Worm (Caenorhabditis elegans) whole organism, late embryonic: Measurements from ENCODE around the gene C33H5.13.

Experiments used
- C08G9.2 ChIP-seq: sonication (generic microtip); optimal IDR thresholded peaks from 2 replicates; lab custom pipeline; 2016; ENCODE audit warnings: mild to moderate bottlenecking, missing genetic modification characterization, moderate library complexity, missing compliant biosample characterization
- K09A11.1 ChIP-seq: sonication (generic microtip); optimal IDR thresholded peaks from 2 replicates; lab custom pipeline; 2017; ENCODE audit warnings: antibody characterized with exemption, mild to moderate bottlenecking, missing genetic modification characterization, missing compliant biosample characterization; ENCODE audit not compliant: insufficient read depth
- Y22D7AL.16 ChIP-seq: sonication (generic microtip); optimal IDR thresholded peaks from 2 replicates; lab custom pipeline; 2016; ENCODE audit warnings: missing genetic modification characterization, missing compliant biosample characterization
- ahr-1 ChIP-seq: sonication (generic microtip); optimal IDR thresholded peaks from 2 replicates; lab custom pipeline; 2016; ENCODE audit warnings: missing genetic modification characterization, missing compliant biosample characterization
- ceh-14 ChIP-seq: sonication (generic microtip); optimal IDR thresholded peaks from 2 replicates; lab custom pipeline; 2016; ENCODE audit warnings: missing genotype, missing genetic modification characterization, missing compliant biosample characterization
- ceh-18 ChIP-seq: sonication (generic microtip); optimal IDR thresholded peaks from 2 replicates; lab custom pipeline; 2016; ENCODE audit warnings: missing genetic modification characterization, missing compliant biosample characterization
- ceh-19 ChIP-seq: fragments of 200-800 bp; sonication (Bioruptor generic); optimal IDR thresholded peaks from 2 replicates; lab custom pipeline; 2018; ENCODE audit warnings: mild to moderate bottlenecking, missing genetic modification characterization, missing compliant biosample characterization
- ceh-2 ChIP-seq: sonication (generic microtip); optimal IDR thresholded peaks from 2 replicates; lab custom pipeline; 2016; ENCODE audit warnings: missing genotype, missing genetic modification characterization, missing compliant biosample characterization
- ceh-30 ChIP-seq: fragments of 150-350 bp; optimal IDR thresholded peaks from 2 replicates; lab custom pipeline; 2014; ENCODE audit warnings: missing biosample characterization, missing genetic modification characterization
- ceh-31 ChIP-seq: sonication (generic microtip); optimal IDR thresholded peaks from 2 replicates; lab custom pipeline; 2016; ENCODE audit warnings: missing genetic modification characterization, missing compliant biosample characterization
- ceh-34 ChIP-seq: sonication (generic microtip); optimal IDR thresholded peaks from 2 replicates; lab custom pipeline; 2016; ENCODE audit warnings: mild to moderate bottlenecking, missing genetic modification characterization, missing compliant biosample characterization
- ceh-9 ChIP-seq: sonication (generic microtip); optimal IDR thresholded peaks from 2 replicates; lab custom pipeline; 2016; ENCODE audit warnings: mild to moderate bottlenecking, missing genetic modification characterization, inconsistent platforms, missing compliant biosample characterization
- che-1 ChIP-seq: sonication (generic microtip); optimal IDR thresholded peaks from 2 replicates; lab custom pipeline; 2016; ENCODE audit warnings: mild to moderate bottlenecking, missing genetic modification characterization, missing compliant biosample characterization
- dmd-4 ChIP-seq: sonication (generic microtip); optimal IDR thresholded peaks from 2 replicates; lab custom pipeline; 2016; ENCODE audit warnings: borderline replicate concordance, missing genetic modification characterization, missing compliant biosample characterization
- elt-2 ChIP-seq: sonication (generic microtip); optimal IDR thresholded peaks from 2 replicates; lab custom pipeline; 2016; ENCODE audit warnings: missing genetic modification reagents, missing genetic modification characterization, missing compliant biosample characterization
- elt-4 ChIP-seq: sonication (generic microtip); optimal IDR thresholded peaks from 2 replicates; lab custom pipeline; 2016; ENCODE audit warnings: missing genetic modification characterization, missing compliant biosample characterization
- ets-4 ChIP-seq: sonication (generic microtip); optimal IDR thresholded peaks from 2 replicates; lab custom pipeline; 2016; ENCODE audit warnings: missing genetic modification characterization, missing compliant biosample characterization
- eyg-1 ChIP-seq: sonication (generic microtip); optimal IDR thresholded peaks from 2 replicates; lab custom pipeline; 2016; ENCODE audit warnings: missing genotype, missing genetic modification characterization, missing compliant biosample characterization
- fax-1 ChIP-seq: sonication (generic microtip); optimal IDR thresholded peaks from 2 replicates; lab custom pipeline; 2016; ENCODE audit warnings: missing genotype, missing genetic modification characterization, missing compliant biosample characterization
- fkh-10 ChIP-seq: fragments of 150-350 bp; optimal IDR thresholded peaks from 2 replicates; lab custom pipeline; 2014; ENCODE audit warnings: missing biosample characterization, missing genetic modification reagents, missing genetic modification characterization
- fkh-6 ChIP-seq: sonication (generic microtip); optimal IDR thresholded peaks from 2 replicates; lab custom pipeline; 2016; ENCODE audit warnings: missing genetic modification characterization, missing compliant biosample characterization
- hlh-15 ChIP-seq: sonication (generic microtip); optimal IDR thresholded peaks from 2 replicates; lab custom pipeline; 2016; ENCODE audit warnings: missing genetic modification characterization, missing compliant biosample characterization
- hlh-30 ChIP-seq: sonication (generic microtip); optimal IDR thresholded peaks from 2 replicates; lab custom pipeline; 2017; ENCODE audit warnings: antibody characterized with exemption, missing genetic modification characterization, missing compliant biosample characterization; ENCODE audit not compliant: insufficient read depth
- hlh-6 ChIP-seq: sonication (generic microtip); optimal IDR thresholded peaks from 2 replicates; lab custom pipeline; 2016; ENCODE audit warnings: missing genotype, missing genetic modification characterization, missing compliant biosample characterization
- lin-11 ChIP-seq: fragments of 200-800 bp; sonication (Bioruptor generic); optimal IDR thresholded peaks from 2 replicates; lab custom pipeline; 2018; ENCODE audit warnings: mild to moderate bottlenecking, missing genetic modification characterization, missing compliant biosample characterization
- madf-2 ChIP-seq: sonication (generic microtip); optimal IDR thresholded peaks from 2 replicates; lab custom pipeline; 2017; ENCODE audit warnings: missing genetic modification characterization, missing compliant biosample characterization
- mec-3 ChIP-seq: sonication (generic microtip); optimal IDR thresholded peaks from 2 replicates; lab custom pipeline; 2016; ENCODE audit warnings: borderline replicate concordance, missing genetic modification characterization, missing compliant biosample characterization
- nfya-1 ChIP-seq: sonication (generic microtip); optimal IDR thresholded peaks from 2 replicates; lab custom pipeline; 2017; ENCODE audit warnings: missing genetic modification characterization, mild to moderate bottlenecking, missing compliant biosample characterization, antibody characterized with exemption, moderate library complexity
- nhr-232 ChIP-seq: sonication (generic microtip); optimal IDR thresholded peaks from 2 replicates; lab custom pipeline; 2016; ENCODE audit warnings: missing genetic modification characterization, missing compliant biosample characterization
- odd-2 ChIP-seq: sonication (generic microtip); optimal IDR thresholded peaks from 2 replicates; lab custom pipeline; 2017; ENCODE audit warnings: antibody characterized with exemption, mild to moderate bottlenecking, missing genetic modification characterization, missing compliant biosample characterization
- pat-9 ChIP-seq: fragments of 200-800 bp; sonication (Bioruptor generic); optimal IDR thresholded peaks from 2 replicates; lab custom pipeline; 2018; ENCODE audit warnings: mild to moderate bottlenecking, missing genetic modification characterization, moderate library complexity, missing compliant biosample characterization
- pax-1 ChIP-seq: fragments of 150-350 bp; optimal IDR thresholded peaks from 2 replicates; lab custom pipeline; 2014; ENCODE audit warnings: missing biosample characterization, missing genetic modification characterization
- pros-1 ChIP-seq: fragments of 150-350 bp; optimal IDR thresholded peaks from 2 replicates; lab custom pipeline; 2014; ENCODE audit warnings: missing biosample characterization, missing genetic modification reagents, missing genetic modification characterization
- sdc-2 ChIP-seq: sonication (generic microtip); optimal IDR thresholded peaks from 2 replicates; lab custom pipeline; 2016; ENCODE audit warnings: missing genotype, missing genetic modification characterization, missing compliant biosample characterization
- sox-2 ChIP-seq: fragments of 200-800 bp; sonication (Bioruptor generic); IDR thresholded peaks from 2 replicates; pipeline ENCODE4 v1.3.6; 2022; ENCODE audit warnings: missing genetic modification reagents, missing genetic modification characterization, missing compliant biosample characterization
- sox-4 ChIP-seq: sonication (generic microtip); optimal IDR thresholded peaks from 2 replicates; lab custom pipeline; 2017; ENCODE audit warnings: mild to moderate bottlenecking, missing genetic modification characterization, inconsistent platforms, missing compliant biosample characterization
- tbx-2 ChIP-seq: sonication (generic microtip); optimal IDR thresholded peaks from 2 replicates; lab custom pipeline; 2016; ENCODE audit warnings: missing genetic modification characterization, missing compliant biosample characterization
- tbx-7 ChIP-seq: sonication (generic microtip); optimal IDR thresholded peaks from 2 replicates; lab custom pipeline; 2016; ENCODE audit warnings: missing genotype, missing genetic modification characterization, missing compliant biosample characterization
- unc-3 ChIP-seq, 2 experiments: fragments of 200-800 bp in 1 of 2; sonication (Bioruptor generic) in 1 of 2; sonication (generic microtip) in 1 of 2; conservative IDR thresholded peaks in 1 of 2; optimal IDR thresholded peaks in 1 of 2; 2 replicates each; pipeline versions ENCODE4 v1.3.6 to Lab custom; 2016 to 2022; ENCODE audit warnings: missing compliant biosample characterization in 2 of 2, missing genetic modification characterization in 2 of 2, missing genetic modification reagents in 1 of 2
- unc-42 ChIP-seq: sonication (generic microtip); optimal IDR thresholded peaks from 2 replicates; lab custom pipeline; 2016; ENCODE audit warnings: missing genotype, missing genetic modification characterization, missing compliant biosample characterization
- zip-5 ChIP-seq: sonication (generic microtip); optimal IDR thresholded peaks from 2 replicates; lab custom pipeline; 2016; ENCODE audit warnings: missing genetic modification characterization, missing compliant biosample characterization

C33H5.13 gene

ce11 chrIV:7816402-7817102 lies 24.5 kb upstream of the C33H5.13 start:
- TF ChIP-seq tbx-7 (tag; lab: Kevin White, UChicago) (peak; percentile 74), sox-2 (GFP tag; lab: Robert Waterston, UW) (no peak), sox-4 (tag; lab: Kevin White, UChicago) (no peak), pros-1 (no peak), pax-1 (no peak), ceh-19 (GFP tag; lab: Kevin White, UChicago) (no peak), che-1 (no peak), ceh-2 (tag; lab: Kevin White, UChicago) (peak; percentile 49), ceh-31 (peak; percentile 52), C08G9.2 (tag; lab: Kevin White, UChicago) (peak; percentile 81), eyg-1 (no peak), elt-4 (tag; lab: Kevin White, UChicago) (no peak), hlh-15 (tag; lab: Kevin White, UChicago) (no peak), ahr-1 (no peak), mec-3 (tag; lab: Kevin White, UChicago) (no peak), ets-4 (tag; lab: Kevin White, UChicago) (peak; percentile 58), madf-2 (tag; lab: Kevin White, UChicago) (no peak), Y22D7AL.16 (no peak), ceh-18 (peak; percentile 18), ceh-9 (tag; lab: Kevin White, UChicago) (no peak), ceh-14 (tag; lab: Kevin White, UChicago) (peak; percentile 6), odd-2 (no peak), tbx-2 (tag; lab: Kevin White, UChicago) (peak; percentile 21), K09A11.1 (tag; lab: Kevin White, UChicago) (no peak), hlh-6 (no peak), sdc-2 (tag; lab: Kevin White, UChicago) (no peak), elt-2 (tag; lab: Kevin White, UChicago) (peak; percentile 27), nfya-1 (tag; lab: Kevin White, UChicago) (no peak), ceh-34 (no peak), lin-11 (no peak), dmd-4 (tag; lab: Kevin White, UChicago) (no peak), pat-9 (no peak), fax-1 (no peak), ceh-30 (tag; lab: Kevin White, UChicago) (no peak), unc-42 (tag; lab: Kevin White, UChicago) (no peak), zip-5 (peak; percentile 46), fkh-10 (GFP tag; lab: Kevin White, UChicago) (no peak)

- peak; percentile 31 for TF ChIP-seq nfya-1 (tag; lab: Kevin White, UChicago)
- peak; percentile 78 for TF ChIP-seq unc-42 (tag; lab: Kevin White, UChicago)
- no peak for TF ChIP-seq fkh-6
- peak; percentile 68 for TF ChIP-seq hlh-30 (tag; lab: Kevin White, UChicago)
- TF ChIP-seq, all 69 proteins: peak for 3
Observed at ce11 chrIV:7815683-7816183, 23.7 kb upstream of the C33H5.13 start, which contains the start of gene cdgs-1. cdgs-1 (minus strand) TSS chrIV:7815733.

DNA sequence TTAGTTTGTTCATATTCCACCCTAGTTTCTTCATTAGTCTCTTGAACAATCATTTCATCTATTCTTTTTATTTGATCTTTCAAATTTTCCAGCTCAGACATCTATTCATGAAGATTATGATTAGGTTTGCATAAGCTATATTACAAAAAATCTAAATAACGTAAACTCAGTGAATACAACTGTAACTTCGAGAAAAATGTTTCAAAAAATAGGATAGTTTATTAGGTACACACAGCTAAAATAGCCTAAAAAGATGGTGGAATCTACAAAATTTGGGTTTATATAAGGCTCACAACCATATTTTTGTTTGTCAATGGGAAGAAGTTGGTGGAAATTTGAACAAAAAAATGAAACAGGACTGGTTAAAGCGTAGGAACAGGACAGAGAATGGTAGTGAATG lies 20.6 kb upstream of the C33H5.13 start, which contains the start of gene zgpa-1:
zgpa-1 (minus strand) TSS at position 101 of the 400 bp plus-strand sequence.
- no peak for TF ChIP-seq unc-3 (GFP tag; conservative IDR thresholded peaks at IDR 0.05; lab: Robert Waterston, UW)
- no peak for TF ChIP-seq unc-3 (tag; optimal IDR thresholded peaks at IDR 0.05; lab: Kevin White, UChicago)
- TF ChIP-seq ceh-31: no peak
- no peak for TF ChIP-seq lin-11
- no peak for TF ChIP-seq fkh-10 (GFP tag; lab: Kevin White, UChicago)
- no peak for TF ChIP-seq ceh-18
- no peak for TF ChIP-seq elt-4 (tag; lab: Kevin White, UChicago)
- no peak for TF ChIP-seq nhr-232 (tag; lab: Kevin White, UChicago)
- no peak for TF ChIP-seq ets-4 (tag; lab: Kevin White, UChicago)
- no peak for TF ChIP-seq tbx-2 (tag; lab: Kevin White, UChicago)
